Worm (Caenorhabditis elegans) whole organism, L4 larva: ENCODE results near the gene F26G1.2.

Experiments used
- aly-2 ChIP-seq: sonication (generic microtip); optimal IDR thresholded peaks from 2 replicates; lab custom pipeline; 2018; ENCODE audit warnings: missing biosample characterization, missing genetic modification characterization
- mxl-2 ChIP-seq: fragments of 200-800 bp; sonication (Bioruptor generic); conservative IDR thresholded peaks from 2 replicates; pipeline ENCODE4 v1.3.6; 2022; ENCODE audit warnings: missing genetic modification reagents, missing genetic modification characterization, missing compliant biosample characterization
- pha-4 ChIP-seq, 2 experiments: fragments of 150-350 bp in 1 of 2; fragments of 200-800 bp in 1 of 2; sonication (Bioruptor generic) in 1 of 2; IDR thresholded peaks in 1 of 2; optimal IDR thresholded peaks in 1 of 2; 2 replicates each; pipeline versions ENCODE4 v1.3.6 to Lab custom; 2014 to 2022; ENCODE audit warnings: missing genetic modification characterization in 2 of 2, missing genetic modification reagents in 2 of 2, missing biosample characterization in 1 of 2, missing compliant biosample characterization in 1 of 2

DNA sequence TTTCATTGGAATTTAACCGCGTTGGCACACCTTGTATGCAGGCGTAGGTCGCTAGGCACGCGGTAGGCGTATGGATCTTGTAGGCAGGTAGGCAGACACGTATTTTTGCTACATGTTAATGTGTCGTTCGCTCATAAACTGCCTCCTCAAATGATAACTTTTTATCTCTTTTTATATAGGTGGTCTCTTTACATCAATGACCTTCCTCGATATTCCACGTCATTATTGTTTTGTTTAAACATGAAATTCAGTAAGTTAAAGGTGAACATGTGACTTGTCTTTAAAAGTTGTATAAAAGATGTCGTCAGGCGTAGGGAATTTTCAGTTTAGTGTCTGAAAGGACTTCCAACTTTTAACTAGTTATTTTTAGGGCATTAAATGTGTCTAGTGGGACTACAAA, 15.2 kb upstream of the F26G1.2 start:
- TF ChIP-seq aly-2 = no peak
- no peak for TF ChIP-seq pha-4 (GFP tag; IDR thresholded peaks at IDR 0.05; lab: Robert Waterston, UW)
- TF ChIP-seq pha-4 (tag; optimal IDR thresholded peaks at IDR 0.05; lab: Kevin White, UChicago) = no peak
- no peak for TF ChIP-seq mxl-2 (GFP tag; lab: Robert Waterston, UW)
